Worm (Caenorhabditis elegans) whole organism, young adult: ENCODE measurements around the gene tag-243.

Experiments
- xnd-1 ChIP-seq: sonication (generic microtip); optimal IDR thresholded peaks from 2 replicates; lab custom pipeline; 2016; ENCODE audit warnings: missing genotype, missing genetic modification reagents, missing genetic modification characterization, missing compliant biosample characterization
- ztf-25 ChIP-seq: fragments of 200-800 bp; sonication (Bioruptor generic); IDR thresholded peaks from 2 replicates; pipeline ENCODE4 v1.3.6; 2022; ENCODE audit warnings: missing genetic modification reagents, missing genetic modification characterization, missing compliant biosample characterization

DNA sequence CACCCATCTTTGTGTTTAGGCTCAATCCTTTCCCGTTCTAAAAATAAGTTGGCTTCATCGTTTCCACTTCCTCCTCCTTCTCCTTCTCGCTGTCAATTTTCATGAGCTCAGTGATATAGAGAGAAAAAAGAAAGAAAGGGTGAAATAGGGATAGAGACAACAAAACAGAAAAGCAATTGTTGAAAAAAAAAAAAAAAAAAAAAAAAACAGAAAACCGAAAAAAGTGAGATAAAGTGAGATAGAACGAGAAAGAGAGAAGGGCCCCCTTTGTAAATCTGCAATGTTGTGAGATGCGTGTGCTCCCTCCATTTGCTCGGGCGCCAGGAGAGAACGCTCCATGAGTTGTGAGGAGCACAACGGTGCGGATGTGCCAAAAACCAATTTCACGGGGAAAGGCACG lies 35.7 kb upstream of the tag-243 start:
- no peak for TF ChIP-seq xnd-1
- no peak for TF ChIP-seq ztf-25
